Fruit fly (Drosophila melanogaster) whole organism: ENCODE results near the gene CG34332.

Experiments
- CG8478 ChIP-seq: fragments of >200 bp; optimal IDR thresholded peaks from 2 replicates; lab custom pipeline; 2018; ENCODE audit warnings: inconsistent platforms
- EcR ChIP-seq, 2 experiments: fragments of >200 bp; optimal IDR thresholded peaks; 2 replicates each; lab custom pipeline; 2017; ENCODE audit warnings: missing biosample characterization in 2 of 2, missing genetic modification characterization in 2 of 2, missing genetic modification reagents in 2 of 2
- pan ChIP-seq: fragments of >200 bp; optimal IDR thresholded peaks from 2 replicates; lab custom pipeline; 2017
- psq ChIP-seq: fragments of >200 bp; optimal IDR thresholded peaks from 2 replicates; lab custom pipeline; 2017
- usp ChIP-seq: fragments of >200 bp; optimal IDR thresholded peaks from 2 replicates; lab custom pipeline; 2017; ENCODE audit warnings: missing biosample characterization, missing genetic modification characterization, mixed read lengths

dm6 chrX:20158491-20158890 lies 17.7 kb downstream of the CG34332 start:
- TF ChIP-seq EcR (GFP tag; optimal IDR thresholded peaks at IDR 0.05; lab: Kevin White, UChicago) (no peak), psq (no peak), CG8478 (lab: Kevin White, UChicago) (no peak), pan (no peak), usp (GFP tag; lab: Kevin White, UChicago) (no peak)
